Worm (Caenorhabditis elegans) whole organism, late embryonic: ENCODE results near the gene fln-1.
A peak's percentile ranks its signal among the peaks of the same experiment; 100 is the strongest.

ENCODE experiments used
- ceh-2 ChIP-seq: sonication (generic microtip); optimal IDR thresholded peaks from 2 replicates; lab custom pipeline; 2016; ENCODE audit warnings: missing genotype, missing genetic modification characterization, missing compliant biosample characterization
- unc-55 ChIP-seq: sonication (generic microtip); optimal IDR thresholded peaks from 2 replicates; lab custom pipeline; 2017; ENCODE audit warnings: missing biosample characterization, missing genetic modification reagents, missing genetic modification characterization

DNA sequence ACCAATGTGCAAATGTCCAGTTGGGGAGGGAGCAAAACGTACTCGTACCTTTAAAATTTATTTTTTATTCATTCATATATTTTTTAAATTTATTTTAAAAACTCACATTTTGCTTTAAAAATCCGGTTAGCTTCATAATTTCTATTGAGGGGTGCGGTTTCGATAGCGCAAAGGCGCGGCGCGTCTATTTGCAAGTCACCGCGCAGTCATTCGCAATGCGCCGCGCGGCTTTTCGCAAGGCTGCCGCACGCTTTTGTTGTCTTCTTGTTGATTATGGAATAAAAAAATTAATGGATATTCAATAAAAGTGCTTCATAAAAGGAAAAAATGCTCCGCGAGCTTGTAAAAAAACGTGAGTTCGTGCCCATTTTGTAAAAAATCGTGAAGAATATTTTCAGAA, 14.5 kb upstream of the fln-1 start, which contains the start of the genes ears-2 and uncp-18:
- TF ChIP-seq ceh-2 (tag; lab: Kevin White, UChicago) (peak; percentile 99), unc-55 (GFP tag; lab: Kevin White, UChicago) (no peak)
